Worm (Caenorhabditis elegans) whole organism, L2 larva: ENCODE results near the gene drr-1.

Experiments used
- C34F6.9 ChIP-seq: fragments of 150-350 bp; optimal IDR thresholded peaks from 2 replicates; lab custom pipeline; 2014; ENCODE audit warnings: missing biosample characterization, missing genetic modification characterization
- F13H6.1 ChIP-seq: sonication (generic microtip); optimal IDR thresholded peaks from 2 replicates; lab custom pipeline; 2016; ENCODE audit warnings: missing genetic modification characterization, missing compliant biosample characterization
- Y55F3AM.14 ChIP-seq: fragments of 200-800 bp; sonication (Bioruptor generic); optimal IDR thresholded peaks from 2 replicates; lab custom pipeline; 2018; ENCODE audit warnings: mild to moderate bottlenecking, missing genetic modification characterization, missing compliant biosample characterization
- aly-2 ChIP-seq: fragments of 150-350 bp; optimal IDR thresholded peaks from 2 replicates; lab custom pipeline; 2014; ENCODE audit warnings: missing biosample characterization, missing genetic modification characterization
- ama-1 ChIP-seq: fragments of 150-350 bp; optimal IDR thresholded peaks from 2 replicates; lab custom pipeline; 2018; ENCODE audit warnings: inconsistent platforms
- blmp-1 ChIP-seq: sonication (generic microtip); optimal IDR thresholded peaks from 2 replicates; lab custom pipeline; 2017; ENCODE audit warnings: missing genetic modification characterization, mild to moderate bottlenecking, missing compliant biosample characterization, antibody characterized with exemption, moderate library complexity; ENCODE audit not compliant: insufficient read depth
- ceh-16 ChIP-seq: fragments of 150-350 bp; optimal IDR thresholded peaks from 2 replicates; lab custom pipeline; 2014; ENCODE audit warnings: missing biosample characterization, missing genetic modification characterization
- ceh-82 ChIP-seq: fragments of 150-350 bp; optimal IDR thresholded peaks from 2 replicates; lab custom pipeline; 2014; ENCODE audit warnings: missing biosample characterization, missing genetic modification characterization
- crh-2 ChIP-seq: sonication (generic microtip); optimal IDR thresholded peaks from 2 replicates; lab custom pipeline; 2017; ENCODE audit warnings: missing biosample characterization, missing genetic modification characterization
- egl-27 ChIP-seq: sonication (generic microtip); optimal IDR thresholded peaks from 3 replicates; lab custom pipeline; 2017; ENCODE audit warnings: missing biosample characterization, missing genetic modification reagents, missing genetic modification characterization
- elt-3 ChIP-seq: sonication (generic microtip); optimal IDR thresholded peaks from 2 replicates; lab custom pipeline; 2017; ENCODE audit warnings: missing biosample characterization, missing genetic modification characterization
- fos-1 ChIP-seq: fragments of 150-350 bp; optimal IDR thresholded peaks from 2 replicates; lab custom pipeline; 2014; ENCODE audit warnings: missing biosample characterization, missing genetic modification characterization
- gmeb-1 ChIP-seq: fragments of 150-350 bp; optimal IDR thresholded peaks from 2 replicates; lab custom pipeline; 2014; ENCODE audit warnings: missing biosample characterization, missing genetic modification characterization
- lin-11 ChIP-seq: fragments of 150-350 bp; sonication (generic microtip); optimal IDR thresholded peaks from 2 replicates; lab custom pipeline; 2014; ENCODE audit warnings: missing biosample characterization, missing genetic modification characterization, inconsistent platforms, mixed read lengths
- lin-13 ChIP-seq: fragments of 150-350 bp; optimal IDR thresholded peaks from 2 replicates; lab custom pipeline; 2014; ENCODE audit warnings: missing biosample characterization, missing genetic modification reagents, missing genetic modification characterization
- lin-39 ChIP-seq: fragments of 150-350 bp; optimal IDR thresholded peaks from 2 replicates; lab custom pipeline; 2014; ENCODE audit warnings: missing biosample characterization, missing genetic modification reagents, missing genetic modification characterization
- lsy-2 ChIP-seq, 2 experiments: fragments of 150-350 bp in 1 of 2; sonication (generic microtip) in 1 of 2; optimal IDR thresholded peaks; 2 replicates each; lab custom pipeline; 2014 to 2017; ENCODE audit warnings: missing biosample characterization in 2 of 2, missing genetic modification characterization in 2 of 2
- mdl-1 ChIP-seq, 2 experiments: fragments of 150-350 bp in 1 of 2; sonication (generic microtip) in 1 of 2; optimal IDR thresholded peaks; 2 replicates each; lab custom pipeline; 2017; ENCODE audit warnings: missing biosample characterization in 2 of 2, missing genetic modification characterization in 2 of 2
- nhr-10 ChIP-seq: sonication (generic microtip); optimal IDR thresholded peaks from 2 replicates; lab custom pipeline; 2017; ENCODE audit warnings: missing biosample characterization, missing genetic modification characterization
- nhr-11 ChIP-seq: fragments of 150-350 bp; optimal IDR thresholded peaks from 2 replicates; lab custom pipeline; 2014; ENCODE audit warnings: missing biosample characterization, missing genetic modification characterization
- nhr-12 ChIP-seq: fragments of 150-350 bp; optimal IDR thresholded peaks from 2 replicates; lab custom pipeline; 2014; ENCODE audit warnings: missing biosample characterization, missing genetic modification characterization
- nhr-129 ChIP-seq: fragments of 150-350 bp; optimal IDR thresholded peaks from 2 replicates; lab custom pipeline; 2014; ENCODE audit warnings: missing biosample characterization, missing genetic modification characterization
- nhr-21 ChIP-seq: fragments of 150-350 bp; optimal IDR thresholded peaks from 2 replicates; lab custom pipeline; 2014; ENCODE audit warnings: missing biosample characterization, missing genetic modification characterization
- nhr-237 ChIP-seq: fragments of 150-350 bp; optimal IDR thresholded peaks from 2 replicates; lab custom pipeline; 2014; ENCODE audit warnings: missing biosample characterization, missing genetic modification characterization
- nhr-25 ChIP-seq: fragments of 150-350 bp; sonication (generic microtip); optimal IDR thresholded peaks from 3 replicates; lab custom pipeline; 2014; ENCODE audit warnings: missing biosample characterization, missing genetic modification characterization
- nhr-6 ChIP-seq: fragments of 150-350 bp; optimal IDR thresholded peaks from 2 replicates; lab custom pipeline; 2014; ENCODE audit warnings: missing biosample characterization, missing genetic modification characterization
- nhr-77 ChIP-seq: fragments of 150-350 bp; optimal IDR thresholded peaks from 2 replicates; lab custom pipeline; 2014; ENCODE audit warnings: missing biosample characterization, missing genetic modification characterization
- sem-4 ChIP-seq: fragments of 150-350 bp; optimal IDR thresholded peaks from 2 replicates; lab custom pipeline; 2014; ENCODE audit warnings: missing biosample characterization, missing genetic modification reagents, missing genetic modification characterization
- skn-1 ChIP-seq: sonication (generic microtip); optimal IDR thresholded peaks from 2 replicates; lab custom pipeline; 2017; ENCODE audit warnings: missing biosample characterization, missing genetic modification characterization
- sma-3 ChIP-seq: sonication (generic microtip); optimal IDR thresholded peaks from 2 replicates; lab custom pipeline; 2016; ENCODE audit warnings: missing genetic modification reagents, missing genetic modification characterization, missing compliant biosample characterization
- sma-9 ChIP-seq, 2 experiments: fragments of 150-350 bp in 1 of 2; sonication (generic microtip) in 1 of 2; optimal IDR thresholded peaks; 2 replicates each; lab custom pipeline; 2014 to 2016; ENCODE audit warnings: missing genetic modification characterization in 2 of 2, mild to moderate bottlenecking in 1 of 2, missing biosample characterization in 1 of 2, missing compliant biosample characterization in 1 of 2, missing genetic modification reagents in 1 of 2, moderate library complexity in 1 of 2
- snpc-4 ChIP-seq: fragments of 150-350 bp; optimal IDR thresholded peaks from 2 replicates; lab custom pipeline; 2014; ENCODE audit warnings: missing biosample characterization, missing genetic modification characterization
- unc-55 ChIP-seq: fragments of 150-350 bp; sonication (generic microtip); optimal IDR thresholded peaks from 3 replicates; lab custom pipeline; 2014; ENCODE audit warnings: missing biosample characterization, missing genetic modification reagents, missing genetic modification characterization
- unc-62 ChIP-seq: fragments of 150-350 bp; optimal IDR thresholded peaks from 2 replicates; lab custom pipeline; 2014; ENCODE audit warnings: missing biosample characterization, missing genetic modification reagents, missing genetic modification characterization
- zag-1 ChIP-seq: fragments of 150-350 bp; optimal IDR thresholded peaks from 2 replicates; lab custom pipeline; 2014; ENCODE audit warnings: missing biosample characterization, missing genetic modification characterization
- ztf-4 ChIP-seq: fragments of 150-350 bp; optimal IDR thresholded peaks from 2 replicates; lab custom pipeline; 2014; ENCODE audit warnings: missing biosample characterization, missing genetic modification characterization

The drr-1 gene

ce11 chrII:13465381-13465838 lies 30.3 kb downstream of the drr-1 start:
- TF ChIP-seq gmeb-1 (no peak), crh-2 (tag; lab: Kevin White, UChicago) (peak; percentile 35), skn-1 (tag; lab: Kevin White, UChicago) (no peak), fos-1 (tag; lab: Kevin White, UChicago) (peak; percentile 35), nhr-129 (tag; lab: Kevin White, UChicago) (peak; percentile 30), sma-3 (GFP tag; lab: Kevin White, UChicago) (peak; percentile 47), nhr-25 (tag; lab: Kevin White, UChicago) (peak; percentile 83), blmp-1 (tag; lab: Kevin White, UChicago) (peak; percentile 1)

ce11 chrII:13461604-13462375 lies 33.9 kb downstream of the drr-1 start:
- TF ChIP-seq sem-4 (tag; lab: Kevin White, UChicago) (peak; percentile 68), ceh-82 (tag; lab: Kevin White, UChicago) (no peak), lsy-2 (tag; optimal IDR thresholded peaks at IDR 0.05; lab: Kevin White, UChicago) (peak in 1 of 2 experiments; percentile 42), aly-2 (tag; lab: Kevin White, UChicago) (no peak), ceh-16 (tag; lab: Kevin White, UChicago) (no peak), Y55F3AM.14 (GFP tag; lab: Kevin White, UChicago) (peak; percentile 81), unc-62 (GFP tag; lab: Kevin White, UChicago) (no peak), nhr-12 (tag; lab: Kevin White, UChicago) (no peak), skn-1 (tag; lab: Kevin White, UChicago) (peak; percentile 17), ama-1 (lab: Kevin White, UChicago) (peak; percentile 95), gmeb-1 (peak; percentile 62), crh-2 (tag; lab: Kevin White, UChicago) (peak; percentile 70), fos-1 (tag; lab: Kevin White, UChicago) (peak; percentile 77), nhr-77 (tag; lab: Kevin White, UChicago) (no peak), zag-1 (tag; lab: Kevin White, UChicago) (no peak), unc-55 (no peak), lin-13 (GFP tag; lab: Kevin White, UChicago) (peak; percentile 31), lin-39 (tag; lab: Kevin White, UChicago) (no peak), nhr-237 (tag; lab: Kevin White, UChicago) (no peak), F13H6.1 (tag; lab: Kevin White, UChicago) (peak; percentile 92), blmp-1 (tag; lab: Kevin White, UChicago) (peak; percentile 71), mdl-1 (tag; optimal IDR thresholded peaks at IDR 0.05; lab: Kevin White, UChicago) (peak; percentile 9 to 40), elt-3 (no peak), egl-27 (tag; lab: Kevin White, UChicago) (peak; percentile 87), nhr-25 (tag; lab: Kevin White, UChicago) (peak; percentile 85), nhr-21 (tag; lab: Kevin White, UChicago) (peak; percentile 97), snpc-4 (tag; lab: Kevin White, UChicago) (peak; percentile 11), C34F6.9 (tag; lab: Kevin White, UChicago) (peak; percentile 53), nhr-11 (tag; lab: Kevin White, UChicago) (no peak), nhr-10 (tag; lab: Kevin White, UChicago) (peak; percentile 35), sma-9 (GFP tag; optimal IDR thresholded peaks at IDR 0.05; lab: Kevin White, UChicago) (peak; percentile 98), sma-9 (tag; optimal IDR thresholded peaks at IDR 0.05; lab: Kevin White, UChicago) (no peak), lin-11 (tag; lab: Kevin White, UChicago) (peak; percentile 40), ztf-4 (tag; lab: Kevin White, UChicago) (peak; percentile 86), sma-3 (GFP tag; lab: Kevin White, UChicago) (peak; percentile 85), nhr-6 (tag; lab: Kevin White, UChicago) (peak; percentile 71), nhr-129 (tag; lab: Kevin White, UChicago) (peak; percentile 79)
